Worm (Caenorhabditis elegans) whole organism, midembryonic: ENCODE results near the gene psr-1.
A peak's percentile ranks its signal among the peaks of the same experiment; 100 is the strongest.

Source experiments
- T22C8.4 ChIP-seq: fragments of 200-800 bp; sonication (Bioruptor generic); IDR thresholded peaks from 2 replicates; pipeline ENCODE4 v1.3.6; 2022; ENCODE audit warnings: missing genetic modification characterization, missing compliant biosample characterization
- cog-1 ChIP-seq: sonication (generic microtip); optimal IDR thresholded peaks from 2 replicates; lab custom pipeline; 2016; ENCODE audit warnings: missing genetic modification characterization, missing compliant biosample characterization
- flt-1 ChIP-seq: fragments of 200-800 bp; sonication (Bioruptor generic); IDR thresholded peaks from 2 replicates; pipeline ENCODE4 v1.3.6; 2022; ENCODE audit warnings: missing genetic modification characterization, missing compliant biosample characterization
- klf-2 ChIP-seq: fragments of 200-800 bp; sonication (Bioruptor generic); conservative IDR thresholded peaks from 2 replicates; pipeline ENCODE4 v1.3.6; 2022; ENCODE audit warnings: missing genetic modification reagents, missing genetic modification characterization, missing compliant biosample characterization
- med-1 ChIP-seq: sonication (generic microtip); optimal IDR thresholded peaks from 2 replicates; lab custom pipeline; 2017; ENCODE audit warnings: missing genetic modification characterization, mild to moderate bottlenecking, missing compliant biosample characterization, antibody characterized with exemption, missing genetic modification reagents; ENCODE audit not compliant: insufficient read depth
- ref-1 ChIP-seq: fragments of 200-800 bp; sonication (Bioruptor generic); conservative IDR thresholded peaks from 2 replicates; pipeline ENCODE4 v1.3.6; 2022; ENCODE audit warnings: missing genetic modification reagents, missing genetic modification characterization, missing compliant biosample characterization
- tab-1 ChIP-seq: fragments of 200-800 bp; sonication (Bioruptor generic); IDR thresholded peaks from 2 replicates; pipeline ENCODE4 v1.3.6; 2022; ENCODE audit warnings: missing genetic modification characterization, missing compliant biosample characterization
- ztf-23 ChIP-seq: fragments of 200-800 bp; sonication (Bioruptor generic); IDR thresholded peaks from 2 replicates; pipeline ENCODE4 v1.3.6; 2022; ENCODE audit warnings: missing genetic modification reagents, missing genetic modification characterization, missing compliant biosample characterization
- ztf-29 ChIP-seq: fragments of 200-800 bp; sonication (Bioruptor generic); IDR thresholded peaks from 2 replicates; pipeline ENCODE4 v1.3.6; 2022; ENCODE audit warnings: missing genetic modification reagents, missing genetic modification characterization, missing compliant biosample characterization

psr-1 gene

DNA sequence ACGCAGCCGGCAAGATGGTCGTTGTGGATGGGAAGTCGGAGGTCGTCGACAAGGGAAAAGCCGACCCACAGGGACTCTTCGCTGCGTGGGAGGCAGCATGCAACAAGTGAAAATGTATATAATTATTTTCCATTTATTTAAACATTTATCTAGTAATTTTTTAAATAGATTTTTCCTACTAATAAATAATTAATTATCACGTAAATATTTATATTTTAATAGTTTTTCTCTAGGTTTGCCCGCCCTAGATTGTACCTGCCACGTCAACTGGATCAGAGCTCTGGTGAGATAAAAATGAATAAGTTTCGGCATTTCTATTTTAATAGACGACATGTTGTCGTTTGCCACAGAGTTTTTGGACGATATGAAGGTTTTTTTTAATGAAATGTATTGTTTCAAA is at the start of gene psr-1:
Gene psr-1, plus strand, starts transcription at position 301 of the 400 bp plus-strand sequence.
- TF ChIP-seq med-1 (GFP tag; lab: Kevin White, UChicago) (no peak), ztf-23 (GFP tag; lab: Robert Waterston, UW) (no peak)

DNA sequence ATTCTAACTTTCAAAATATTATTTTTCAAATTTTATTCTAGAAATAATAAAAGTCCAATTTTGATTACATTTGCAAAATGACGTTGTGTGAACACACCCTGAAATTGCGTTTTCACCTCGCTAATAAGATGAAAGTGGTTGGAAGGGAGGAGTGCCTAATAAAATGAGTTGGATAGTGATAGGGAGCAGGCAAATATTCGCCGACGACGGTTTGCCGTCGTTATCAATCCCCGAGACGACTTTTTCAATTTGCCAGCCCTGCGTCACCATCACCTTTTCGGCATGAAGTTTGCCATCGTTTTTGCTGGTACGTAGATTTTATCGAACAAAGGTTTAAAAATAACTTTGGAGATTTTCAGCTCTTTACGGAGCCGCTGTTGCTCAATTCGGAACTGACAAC is 47.5 kb upstream of the psr-1 start, which contains the start of gene nspg-10:
Gene nspg-10, plus strand, starts transcription at position 179 of the 400 bp plus-strand sequence.
- no peak for TF ChIP-seq T22C8.4 (GFP tag; lab: Robert Waterston, UW)
- TF ChIP-seq tab-1 (GFP tag; lab: Robert Waterston, UW), result no peak

DNA sequence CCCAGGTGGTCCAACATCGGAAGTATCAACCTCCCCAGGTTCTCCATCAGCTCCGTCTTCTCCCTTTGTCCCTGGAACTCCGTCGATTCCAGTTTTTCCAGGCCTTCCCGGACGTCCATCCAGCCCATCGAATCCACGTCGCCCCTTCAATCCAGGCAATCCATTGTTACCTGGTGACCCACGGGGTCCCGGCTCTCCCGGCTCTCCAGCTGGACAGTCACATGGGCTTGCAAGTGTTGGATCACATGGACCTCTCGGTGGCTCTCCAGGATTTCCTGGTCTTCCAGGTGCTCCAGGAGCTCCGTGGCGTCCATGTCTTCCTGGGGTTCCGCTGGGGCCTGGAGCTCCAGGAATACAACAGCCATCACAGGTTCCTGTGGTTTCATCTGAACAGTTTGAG is 44.4 kb upstream of the psr-1 start:
- TF ChIP-seq klf-2, result no peak
- TF ChIP-seq T22C8.4 (GFP tag; lab: Robert Waterston, UW), result no peak
- no peak for TF ChIP-seq ztf-29 (GFP tag; lab: Robert Waterston, UW)
- TF ChIP-seq ztf-23 (GFP tag; lab: Robert Waterston, UW), result 0 out of 2 replicates have a peak, but pooled peaks have one; percentile 30
- no peak for TF ChIP-seq med-1 (GFP tag; lab: Kevin White, UChicago)

DNA sequence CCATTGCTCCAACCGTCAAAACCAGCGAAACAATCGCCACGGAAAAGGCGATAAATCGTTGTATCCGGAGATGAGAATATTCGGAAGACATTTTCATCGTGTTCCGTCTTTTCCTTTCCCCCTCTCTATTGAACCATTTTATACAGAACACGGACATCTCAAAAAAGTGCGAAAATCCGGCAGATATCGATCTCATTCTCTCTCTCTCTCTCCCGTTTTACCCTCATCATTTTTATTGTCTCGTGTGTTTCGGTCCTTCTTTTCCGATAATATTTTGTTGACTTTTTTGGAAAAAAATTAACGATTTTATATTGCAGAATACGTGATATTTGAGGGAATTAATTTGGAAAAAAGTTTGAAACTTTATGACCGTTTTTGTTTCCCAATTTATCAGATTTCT is 43.5 kb upstream of the psr-1 start, which contains the start of gene col-110:
Gene col-110, minus strand, starts transcription at position 101 of the 400 bp plus-strand sequence.
- TF ChIP-seq ztf-29 (GFP tag; lab: Robert Waterston, UW) (no peak), ztf-23 (GFP tag; lab: Robert Waterston, UW) (no peak), klf-2 (no peak), cog-1 (no peak), T22C8.4 (GFP tag; lab: Robert Waterston, UW) (no peak), tab-1 (GFP tag; lab: Robert Waterston, UW) (no peak), ref-1 (no peak), med-1 (GFP tag; lab: Kevin White, UChicago) (no peak), flt-1 (GFP tag; lab: Robert Waterston, UW) (no peak)

DNA sequence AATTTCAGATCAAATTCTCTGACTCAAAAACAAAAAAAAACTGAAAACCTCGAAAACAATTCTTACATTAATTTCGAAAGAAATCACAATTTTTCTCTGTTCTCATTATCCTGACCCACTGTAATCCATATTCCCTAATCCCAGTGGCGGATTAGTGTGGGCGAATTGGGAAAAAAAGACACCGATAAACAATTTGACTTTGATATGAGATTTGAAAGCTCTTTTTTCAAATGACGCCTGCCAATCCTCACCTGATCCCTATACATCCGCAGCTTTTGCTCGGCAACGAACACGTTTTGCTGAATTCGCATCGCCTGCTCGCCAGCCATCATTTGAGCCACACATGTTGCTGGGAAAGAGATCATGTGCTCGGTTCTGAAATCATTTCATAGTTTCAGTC is 41.3 kb upstream of the psr-1 start:
- TF ChIP-seq ztf-29 (GFP tag; lab: Robert Waterston, UW) (no peak), cog-1 (no peak), T22C8.4 (GFP tag; lab: Robert Waterston, UW) (no peak), ref-1 (no peak), klf-2 (no peak), tab-1 (GFP tag; lab: Robert Waterston, UW) (no peak), med-1 (GFP tag; lab: Kevin White, UChicago) (no peak), ztf-23 (GFP tag; lab: Robert Waterston, UW) (no peak), flt-1 (GFP tag; lab: Robert Waterston, UW) (no peak)

DNA sequence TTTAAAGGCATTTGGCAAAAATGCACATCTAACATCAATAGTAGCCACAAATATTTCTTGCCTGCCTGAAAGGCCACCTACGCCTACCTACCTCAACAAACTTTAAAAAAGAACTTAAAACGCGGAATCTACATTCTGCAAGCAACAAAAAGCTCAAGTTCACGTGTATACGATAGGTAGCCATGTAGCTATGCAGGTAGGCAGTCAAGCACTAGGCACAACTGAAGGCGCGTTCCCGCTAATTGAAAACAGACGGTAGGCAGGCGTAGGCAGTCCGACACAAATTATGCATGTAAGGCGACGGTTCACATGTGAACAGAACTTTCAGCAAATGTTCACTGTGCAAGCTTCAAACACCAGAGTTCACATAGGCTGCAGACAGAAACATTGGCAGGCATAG is 40.5 kb upstream of the psr-1 start:
- TF ChIP-seq ref-1, result no peak
- TF ChIP-seq T22C8.4 (GFP tag; lab: Robert Waterston, UW), result no peak
- no peak for TF ChIP-seq klf-2
- no peak for TF ChIP-seq cog-1
- no peak for TF ChIP-seq ztf-29 (GFP tag; lab: Robert Waterston, UW)
- no peak for TF ChIP-seq med-1 (GFP tag; lab: Kevin White, UChicago)
- TF ChIP-seq tab-1 (GFP tag; lab: Robert Waterston, UW), result no peak

DNA sequence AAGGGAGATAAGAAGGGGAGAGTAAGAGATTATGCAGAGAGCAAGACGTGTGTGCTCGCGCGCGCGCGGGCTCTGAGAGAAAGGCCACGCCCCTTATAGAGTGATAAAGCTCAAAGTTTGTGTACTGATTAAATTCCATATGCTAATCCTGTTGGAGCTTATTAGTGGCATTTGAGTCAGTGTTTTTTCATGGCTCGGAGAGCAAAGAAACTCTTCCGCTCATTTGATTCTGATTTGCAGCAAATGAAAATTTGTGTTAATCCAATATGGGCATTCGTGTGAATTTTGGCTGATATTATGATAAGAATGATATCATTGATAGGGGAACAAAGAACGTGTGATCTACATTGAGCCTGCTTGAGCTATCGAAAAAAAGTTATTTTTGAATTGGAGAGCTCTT is 39.5 kb upstream of the psr-1 start:
- TF ChIP-seq klf-2, result no peak
- no peak for TF ChIP-seq cog-1
- TF ChIP-seq T22C8.4 (GFP tag; lab: Robert Waterston, UW), result no peak
- no peak for TF ChIP-seq tab-1 (GFP tag; lab: Robert Waterston, UW)
- no peak for TF ChIP-seq ref-1
- no peak for TF ChIP-seq flt-1 (GFP tag; lab: Robert Waterston, UW)
- no peak for TF ChIP-seq ztf-29 (GFP tag; lab: Robert Waterston, UW)
- TF ChIP-seq ztf-23 (GFP tag; lab: Robert Waterston, UW), result no peak
- no peak for TF ChIP-seq med-1 (GFP tag; lab: Kevin White, UChicago)

DNA sequence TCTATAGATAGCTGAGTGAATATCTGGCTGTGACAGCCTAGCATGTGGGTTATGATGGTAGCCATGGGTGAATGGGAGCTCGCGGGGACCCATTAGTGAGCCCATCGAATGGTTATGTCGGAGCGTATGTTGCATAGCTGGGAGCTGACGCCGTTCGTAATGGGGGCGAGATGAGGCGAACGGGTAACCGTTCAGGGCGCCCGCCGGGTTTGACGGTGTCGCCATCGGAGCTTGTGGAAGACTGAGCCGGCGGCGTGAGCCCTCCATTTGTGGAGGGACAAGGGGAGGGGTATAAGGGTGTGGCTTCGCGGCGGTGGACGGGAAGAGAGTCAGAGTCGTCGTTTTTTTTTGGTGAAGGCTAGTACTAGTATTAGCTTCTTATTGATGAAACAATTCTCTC is 29.2 kb upstream of the psr-1 start:
- TF ChIP-seq flt-1 (GFP tag; lab: Robert Waterston, UW), result no peak
- TF ChIP-seq med-1 (GFP tag; lab: Kevin White, UChicago), result no peak
- no peak for TF ChIP-seq T22C8.4 (GFP tag; lab: Robert Waterston, UW)

DNA sequence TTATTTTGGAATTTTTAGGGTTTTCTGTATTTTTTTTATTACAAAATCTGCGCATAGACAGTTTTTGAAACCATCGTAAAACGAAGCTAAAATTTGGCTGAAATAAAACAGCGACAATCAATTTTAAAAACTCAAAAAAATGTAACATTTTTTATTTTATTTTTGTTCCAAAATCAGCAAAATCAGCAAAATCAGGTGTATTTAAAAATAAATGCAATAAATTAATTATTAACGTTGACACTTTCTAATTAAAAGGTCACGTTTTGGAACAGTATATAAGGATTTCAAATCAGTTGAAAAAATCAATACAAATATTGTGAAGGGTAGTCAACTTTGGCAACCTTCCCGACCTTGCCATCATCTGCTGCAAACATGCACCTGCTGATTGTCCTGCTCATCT is 19.7 kb upstream of the psr-1 start, which contains the start of gene R105.1:
Gene R105.1, plus strand, starts transcription at position 301 of the 400 bp plus-strand sequence.
- no peak for TF ChIP-seq cog-1
- no peak for TF ChIP-seq klf-2
- no peak for TF ChIP-seq tab-1 (GFP tag; lab: Robert Waterston, UW)
- no peak for TF ChIP-seq ref-1
- no peak for TF ChIP-seq ztf-23 (GFP tag; lab: Robert Waterston, UW)
- TF ChIP-seq med-1 (GFP tag; lab: Kevin White, UChicago), result no peak
- no peak for TF ChIP-seq ztf-29 (GFP tag; lab: Robert Waterston, UW)

DNA sequence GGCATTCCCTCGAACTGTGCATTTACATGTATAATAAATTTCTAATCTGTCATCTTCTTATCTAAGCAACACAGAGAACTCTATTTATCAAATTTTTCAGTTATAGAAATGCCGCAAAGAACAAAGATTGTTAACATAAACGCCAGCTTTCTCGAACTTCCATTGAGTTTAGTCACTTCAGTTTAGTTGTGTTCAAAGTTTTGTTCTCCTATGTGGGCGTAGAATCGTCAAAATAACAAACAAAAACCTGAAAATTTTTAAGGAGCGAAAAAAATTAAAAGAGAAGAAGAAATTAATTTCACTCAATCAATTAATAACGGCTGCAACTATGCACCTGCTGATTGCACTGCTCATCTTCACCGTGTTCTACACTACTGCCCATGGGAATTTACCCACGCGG is 17.1 kb upstream of the psr-1 start, which contains the start of gene R105.5:
Gene R105.5, plus strand, starts transcription at position 301 of the 400 bp plus-strand sequence.
- TF ChIP-seq ztf-23 (GFP tag; lab: Robert Waterston, UW) (no peak), flt-1 (GFP tag; lab: Robert Waterston, UW) (no peak), cog-1 (no peak), ref-1 (no peak), T22C8.4 (GFP tag; lab: Robert Waterston, UW) (no peak), klf-2 (no peak), tab-1 (GFP tag; lab: Robert Waterston, UW) (no peak), ztf-29 (GFP tag; lab: Robert Waterston, UW) (no peak), med-1 (GFP tag; lab: Kevin White, UChicago) (no peak)

DNA sequence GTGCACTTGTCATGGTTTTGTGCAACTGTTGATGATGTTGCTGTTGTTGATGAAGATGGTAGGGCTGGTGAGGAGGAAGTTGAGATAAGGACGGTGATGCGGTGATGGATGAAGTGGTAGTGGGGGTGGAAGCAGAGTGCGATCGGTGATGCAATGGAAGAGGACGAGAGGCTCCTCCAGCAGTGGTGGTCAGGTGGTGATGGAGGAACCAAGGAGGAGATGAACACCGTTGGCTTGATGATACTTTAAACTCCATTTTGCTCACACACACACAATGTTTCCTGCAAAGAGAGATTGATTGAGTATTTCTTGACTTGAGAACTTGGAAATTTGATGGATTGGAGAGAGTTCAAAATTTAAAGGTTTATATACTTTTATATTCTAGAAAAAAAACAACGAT is 15.2 kb upstream of the psr-1 start, which contains the start of gene F19C7.8:
Gene F19C7.8, minus strand, starts transcription at position 256 of the 400 bp plus-strand sequence.
- no peak for TF ChIP-seq flt-1 (GFP tag; lab: Robert Waterston, UW)
- TF ChIP-seq ztf-23 (GFP tag; lab: Robert Waterston, UW), result no peak
- TF ChIP-seq klf-2, result no peak
- no peak for TF ChIP-seq med-1 (GFP tag; lab: Kevin White, UChicago)
- TF ChIP-seq ztf-29 (GFP tag; lab: Robert Waterston, UW), result no peak
- no peak for TF ChIP-seq ref-1
- TF ChIP-seq cog-1, result no peak
- TF ChIP-seq tab-1 (GFP tag; lab: Robert Waterston, UW), result no peak
